Worm (Caenorhabditis elegans): ENCODE data around the gene tag-294.

DNA sequence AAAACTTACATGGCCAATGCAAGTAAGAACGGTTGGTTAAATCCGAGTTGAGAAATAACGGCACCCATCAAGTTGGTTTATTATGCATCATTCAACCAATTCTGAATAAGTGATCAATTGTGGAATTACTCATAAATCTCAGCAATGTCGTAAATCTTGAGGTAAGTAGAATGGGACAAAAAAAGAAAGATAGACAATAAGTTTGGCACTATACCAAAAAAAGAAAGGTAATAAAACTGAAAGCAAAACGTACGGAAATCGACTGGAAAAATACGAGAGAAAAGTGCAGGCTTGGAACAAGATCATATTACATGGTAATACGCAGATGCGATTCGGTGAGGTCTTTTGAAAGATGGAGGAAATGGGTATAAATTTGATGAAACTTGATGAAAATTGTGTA is 35.5 kb upstream of the tag-294 start, which contains the start of gene F46G11.4:
- TF ChIP-seq ceh-58 (GFP tag; IDR thresholded peaks at IDR 0.05) (no peak), unc-62 (GFP tag; optimal IDR thresholded peaks at IDR 0.05) (no peak), ama-1 (optimal IDR thresholded peaks at IDR 0.05) (no peak), ama-1 (GFP tag; optimal IDR thresholded peaks at IDR 0.05) (no peak), attf-5 (GFP tag; optimal IDR thresholded peaks at IDR 0.05) (no peak)
